Fruit fly (Drosophila melanogaster) whole organism, wandering third instar larva: ENCODE data around the gene CG17777.

ENCODE experiments used
- CG32264 ChIP-seq: fragments of 200-800 bp; sonication (Bioruptor generic); optimal IDR thresholded peaks from 2 replicates; lab custom pipeline; 2016; ENCODE audit warnings: missing biosample characterization, missing genetic modification characterization
- Dfd ChIP-seq: fragments of >200 bp; optimal IDR thresholded peaks from 2 replicates; lab custom pipeline; 2017; ENCODE audit warnings: missing biosample characterization, missing genetic modification characterization
- Hnf4 ChIP-seq: fragments of 200-800 bp; sonication (Bioruptor generic); optimal IDR thresholded peaks from 2 replicates; lab custom pipeline; 2016; ENCODE audit warnings: missing biosample characterization, mild to moderate bottlenecking, missing genetic modification characterization
- br ChIP-seq: fragments of 200-800 bp; sonication (Bioruptor generic); optimal IDR thresholded peaks from 2 replicates; lab custom pipeline; 2016; ENCODE audit warnings: missing biosample characterization, missing genetic modification characterization
- dsf ChIP-seq: sonication (Bioruptor generic); optimal IDR thresholded peaks from 2 replicates; lab custom pipeline; 2016; ENCODE audit warnings: missing biosample characterization, missing genetic modification characterization, borderline replicate concordance
- ey ChIP-seq: fragments of 200-800 bp; sonication (Bioruptor generic); optimal IDR thresholded peaks from 2 replicates; lab custom pipeline; 2016; ENCODE audit warnings: missing biosample characterization, missing genetic modification characterization
- foxo ChIP-seq, 2 experiments: fragments of 200-800 bp; sonication (Bioruptor generic); optimal IDR thresholded peaks; 2 replicates in 1 of 2; 3 replicates in 1 of 2; lab custom pipeline; 2016 to 2017; ENCODE audit warnings: missing biosample characterization in 2 of 2, missing genetic modification characterization in 2 of 2
- jim ChIP-seq: fragments of 175-275, 200-325 bp; sonication (Bioruptor generic); optimal IDR thresholded peaks from 2 replicates; lab custom pipeline; 2016; ENCODE audit warnings: missing biosample characterization, mild to moderate bottlenecking, missing genetic modification characterization
- lola ChIP-seq: fragments of >200 bp; optimal IDR thresholded peaks from 2 replicates; lab custom pipeline; 2017; ENCODE audit warnings: missing biosample characterization, missing genetic modification characterization
- pan ChIP-seq: fragments of >200 bp; optimal IDR thresholded peaks from 2 replicates; lab custom pipeline; 2017
- psq ChIP-seq: fragments of 200-800 bp; sonication (Bioruptor generic); optimal IDR thresholded peaks from 3 replicates; lab custom pipeline; 2017; ENCODE audit warnings: missing biosample characterization, mild to moderate bottlenecking, missing genetic modification characterization, moderate library complexity
- sage ChIP-seq: fragments of 200-800 bp; sonication (Bioruptor generic); optimal IDR thresholded peaks from 2 replicates; lab custom pipeline; 2016; ENCODE audit warnings: missing biosample characterization, mild to moderate bottlenecking, missing genetic modification characterization
- tai ChIP-seq: sonication (Bioruptor generic); optimal IDR thresholded peaks from 2 replicates; lab custom pipeline; 2016; ENCODE audit warnings: missing biosample characterization, missing genetic modification characterization

DNA sequence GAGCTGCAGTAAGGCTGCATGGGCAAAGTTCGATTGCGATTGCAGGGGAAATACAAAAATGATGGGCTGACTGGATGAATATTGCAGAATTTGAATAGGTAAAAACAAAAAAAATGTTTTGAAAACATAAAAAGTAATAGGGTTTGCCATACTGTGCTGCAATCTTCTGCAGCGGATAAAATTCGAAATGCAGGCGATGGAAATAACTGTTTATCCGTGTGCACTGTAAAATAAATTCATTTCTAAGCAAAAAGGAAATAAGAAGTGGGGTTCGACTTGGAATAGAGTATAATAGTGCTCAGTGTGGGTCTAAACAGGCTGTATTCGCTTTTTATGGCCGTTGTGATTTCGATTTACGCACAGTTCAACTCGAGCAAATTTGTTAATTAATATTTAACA, 7.2 kb downstream of the CG17777 start, which contains the start of gene CG14053:
- TF ChIP-seq CG32264 (GFP tag; lab: Kevin White, UChicago) (no peak), pan (lab: Kevin White, UChicago) (no peak), tai (no peak), jim (GFP tag; lab: Kevin White, UChicago) (no peak), br (GFP tag; lab: Kevin White, UChicago) (no peak), ey (GFP tag; lab: Kevin White, UChicago) (no peak), psq (no peak), Dfd (GFP tag; lab: Kevin White, UChicago) (no peak), Hnf4 (no peak), sage (GFP tag; lab: Kevin White, UChicago) (no peak), dsf (GFP tag; lab: Kevin White, UChicago) (no peak), lola (no peak), foxo (GFP tag; optimal IDR thresholded peaks at IDR 0.05; lab: Kevin White, UChicago) (no peak)
